Worm (Caenorhabditis elegans) whole organism, young adult: Measurements from ENCODE around the gene algn-9.

Experiments used
- C06A6.2 ChIP-seq: fragments of 200-800 bp; sonication (Bioruptor generic); conservative IDR thresholded peaks from 2 replicates; pipeline ENCODE4 v1.3.6; 2022; ENCODE audit warnings: missing genetic modification characterization, missing compliant biosample characterization
- C17E4.6 ChIP-seq: fragments of 200-800 bp; sonication (Bioruptor generic); IDR thresholded peaks from 2 replicates; pipeline ENCODE4 v1.3.6; 2022; ENCODE audit warnings: missing genetic modification reagents, missing genetic modification characterization, missing compliant biosample characterization
- D2030.7 ChIP-seq: fragments of 200-800 bp; sonication (Bioruptor generic); IDR thresholded peaks from 2 replicates; pipeline ENCODE4 v1.3.6; 2022; ENCODE audit warnings: missing genetic modification reagents, missing genetic modification characterization, missing compliant biosample characterization
- F22D6.2 ChIP-seq: sonication (generic microtip); optimal IDR thresholded peaks from 2 replicates; lab custom pipeline; 2016; ENCODE audit warnings: mild to moderate bottlenecking, missing genetic modification characterization, missing compliant biosample characterization
- F23B12.7 ChIP-seq: sonication (generic microtip); optimal IDR thresholded peaks from 2 replicates; lab custom pipeline; 2017; ENCODE audit warnings: missing genetic modification characterization, mild to moderate bottlenecking, missing compliant biosample characterization, antibody characterized with exemption, moderate library complexity; ENCODE audit not compliant: insufficient read depth
- F49E8.2 ChIP-seq: sonication (generic microtip); optimal IDR thresholded peaks from 3 replicates; lab custom pipeline; 2017; ENCODE audit warnings: missing genetic modification characterization, mild to moderate bottlenecking, missing compliant biosample characterization, antibody characterized with exemption, moderate library complexity; ENCODE audit not compliant: insufficient read depth
- F52B5.7 ChIP-seq: sonication (generic microtip); optimal IDR thresholded peaks from 2 replicates; lab custom pipeline; 2016; ENCODE audit warnings: mild to moderate bottlenecking, missing genetic modification characterization, missing compliant biosample characterization
- F55B11.4 ChIP-seq: sonication (generic microtip); optimal IDR thresholded peaks from 2 replicates; lab custom pipeline; 2016; ENCODE audit warnings: missing compliant biosample characterization, missing genetic modification characterization, borderline replicate concordance; ENCODE audit not compliant: insufficient read depth
- Y67H2A.10 ChIP-seq: fragments of 200-800 bp; sonication (Bioruptor generic); conservative IDR thresholded peaks from 2 replicates; pipeline ENCODE4 v1.3.6; 2022; ENCODE audit warnings: missing genetic modification reagents, missing genetic modification characterization, missing compliant biosample characterization
- Y79H2A.3 ChIP-seq: fragments of 200-800 bp; sonication (Bioruptor generic); conservative IDR thresholded peaks from 2 replicates; pipeline ENCODE4 v1.3.6; 2022; ENCODE audit warnings: missing genetic modification reagents, missing genetic modification characterization, missing compliant biosample characterization
- Y95B8A.8 ChIP-seq: fragments of 200-800 bp; sonication (Bioruptor generic); IDR thresholded peaks from 2 replicates; pipeline ENCODE4 v1.3.6; 2022; ENCODE audit warnings: missing genetic modification reagents, missing genetic modification characterization, missing compliant biosample characterization
- aptf-3 ChIP-seq: fragments of 200-800 bp; sonication (Bioruptor generic); IDR thresholded peaks from 2 replicates; pipeline ENCODE4 v1.3.6; 2022; ENCODE audit warnings: missing genetic modification characterization, missing compliant biosample characterization
- attf-3 ChIP-seq: fragments of 200-800 bp; sonication (Bioruptor generic); conservative IDR thresholded peaks from 2 replicates; pipeline ENCODE4 v1.3.6; 2022; ENCODE audit warnings: missing genetic modification reagents, missing genetic modification characterization, missing compliant biosample characterization
- attf-5 ChIP-seq: fragments of 200-800 bp; sonication (Bioruptor generic); optimal IDR thresholded peaks from 2 replicates; lab custom pipeline; 2018; ENCODE audit warnings: mild to moderate bottlenecking, missing genetic modification characterization, missing compliant biosample characterization
- bed-1 ChIP-seq: fragments of 200-800 bp; sonication (Bioruptor generic); IDR thresholded peaks from 2 replicates; pipeline ENCODE4 v1.3.6; 2022; ENCODE audit warnings: missing genetic modification reagents, missing genetic modification characterization, missing compliant biosample characterization
- ccch-3 ChIP-seq: fragments of 200-800 bp; sonication (Bioruptor generic); optimal IDR thresholded peaks from 2 replicates; lab custom pipeline; 2018; ENCODE audit warnings: mild to moderate bottlenecking, missing genetic modification characterization, missing compliant biosample characterization
- ceh-79 ChIP-seq: sonication (generic microtip); optimal IDR thresholded peaks from 2 replicates; lab custom pipeline; 2017; ENCODE audit warnings: mild to moderate bottlenecking, missing genetic modification characterization, missing compliant biosample characterization
- dpl-1 ChIP-seq: fragments of 150-350 bp; optimal IDR thresholded peaks from 2 replicates; lab custom pipeline; 2014; ENCODE audit warnings: missing biosample characterization, missing genetic modification reagents, missing genetic modification characterization
- egrh-3 ChIP-seq: fragments of 200-800 bp; sonication (Bioruptor generic); IDR thresholded peaks from 2 replicates; pipeline ENCODE4 v1.3.6; 2022; ENCODE audit warnings: missing genetic modification reagents, missing genetic modification characterization, missing compliant biosample characterization
- ets-4 ChIP-seq: fragments of 200-800 bp; sonication (Bioruptor generic); optimal IDR thresholded peaks from 2 replicates; lab custom pipeline; 2018; ENCODE audit warnings: mild to moderate bottlenecking, missing genetic modification characterization, missing compliant biosample characterization
- gei-17 ChIP-seq: fragments of 200-800 bp; sonication (Bioruptor generic); optimal IDR thresholded peaks from 2 replicates; lab custom pipeline; 2018; ENCODE audit warnings: mild to moderate bottlenecking, missing genetic modification characterization, missing compliant biosample characterization
- hsf-1 ChIP-seq: fragments of 200-800 bp; sonication (Bioruptor generic); IDR thresholded peaks from 2 replicates; pipeline ENCODE4 v1.3.6; 2022; ENCODE audit warnings: missing genetic modification reagents, missing genetic modification characterization, missing compliant biosample characterization
- let-526 ChIP-seq: fragments of 200-800 bp; sonication (Bioruptor generic); IDR thresholded peaks from 2 replicates; pipeline ENCODE4 v1.3.6; 2022; ENCODE audit warnings: missing genetic modification reagents, missing genetic modification characterization, missing compliant biosample characterization
- let-607 ChIP-seq, 2 experiments: fragments of 200-800 bp in 1 of 2; sonication (Bioruptor generic) in 1 of 2; sonication (generic microtip) in 1 of 2; optimal IDR thresholded peaks; 2 replicates each; lab custom pipeline; 2016 to 2018; ENCODE audit warnings: mild to moderate bottlenecking in 2 of 2, missing compliant biosample characterization in 2 of 2, missing genetic modification characterization in 2 of 2, moderate library complexity in 2 of 2, missing genotype in 1 of 2
- lin-35 ChIP-seq, 3 experiments: fragments of 150-350 bp in 2 of 3; sonication (generic microtip) in 1 of 3; optimal IDR thresholded peaks; 2 replicates each; lab custom pipeline; 2014 to 2018; ENCODE audit warnings: missing biosample characterization in 3 of 3, missing genetic modification characterization in 3 of 3, missing genetic modification reagents in 3 of 3
- lsl-1 ChIP-seq: fragments of 200-800 bp; sonication (Bioruptor generic); optimal IDR thresholded peaks from 2 replicates; lab custom pipeline; 2018; ENCODE audit warnings: mild to moderate bottlenecking, missing genetic modification characterization, moderate library complexity, missing compliant biosample characterization
- mel-28 ChIP-seq: sonication (generic microtip); optimal IDR thresholded peaks from 2 replicates; lab custom pipeline; 2016; ENCODE audit warnings: borderline replicate concordance, mild to moderate bottlenecking, missing genetic modification characterization, missing compliant biosample characterization
- mes-4 ChIP-seq: sonication (generic microtip); optimal IDR thresholded peaks from 2 replicates; lab custom pipeline; 2016; ENCODE audit warnings: missing genotype, missing genetic modification characterization, missing compliant biosample characterization
- nhr-120 ChIP-seq: fragments of 200-800 bp; sonication (Bioruptor generic); IDR thresholded peaks from 2 replicates; pipeline ENCODE4 v1.3.6; 2022; ENCODE audit warnings: missing genetic modification characterization, missing compliant biosample characterization
- nhr-27 ChIP-seq: fragments of 200-800 bp; sonication (Bioruptor generic); optimal IDR thresholded peaks from 2 replicates; lab custom pipeline; 2018; ENCODE audit warnings: mild to moderate bottlenecking, missing genetic modification characterization, moderate library complexity, missing compliant biosample characterization
- nhr-90 ChIP-seq: sonication (generic microtip); optimal IDR thresholded peaks from 2 replicates; lab custom pipeline; 2016; ENCODE audit warnings: missing genotype, mild to moderate bottlenecking, missing genetic modification characterization, missing compliant biosample characterization
- pbrm-1 ChIP-seq: fragments of 200-800 bp; sonication (Bioruptor generic); IDR thresholded peaks from 2 replicates; pipeline ENCODE4 v1.3.6; 2022; ENCODE audit warnings: missing genetic modification reagents, missing genetic modification characterization, missing compliant biosample characterization
- pha-4 ChIP-seq: fragments of 150-350 bp; sonication (generic microtip); optimal IDR thresholded peaks from 2 replicates; lab custom pipeline; 2014; ENCODE audit warnings: missing biosample characterization, missing genetic modification reagents, missing genetic modification characterization
- rcor-1 ChIP-seq: fragments of 200-800 bp; sonication (Bioruptor generic); IDR thresholded peaks from 2 replicates; pipeline ENCODE4 v1.3.6; 2022; ENCODE audit warnings: missing genetic modification reagents, missing genetic modification characterization, missing compliant biosample characterization
- rec-8 ChIP-seq, 2 experiments: sonication (generic microtip); optimal IDR thresholded peaks; 2 replicates each; lab custom pipeline; 2016; ENCODE audit warnings: mild to moderate bottlenecking in 2 of 2, missing genetic modification characterization in 2 of 2, missing genetic modification reagents in 2 of 2, missing genotype in 2 of 2, missing biosample characterization in 1 of 2, missing compliant biosample characterization in 1 of 2, moderate library complexity in 1 of 2
- sdz-38 ChIP-seq: sonication (generic microtip); optimal IDR thresholded peaks from 2 replicates; lab custom pipeline; 2016; ENCODE audit warnings: missing genotype, missing genetic modification characterization, missing compliant biosample characterization
- snpc-1.1 ChIP-seq: sonication (generic microtip); optimal IDR thresholded peaks from 2 replicates; lab custom pipeline; 2017; ENCODE audit warnings: missing genetic modification characterization, mild to moderate bottlenecking, missing compliant biosample characterization, antibody characterized with exemption, moderate library complexity, missing genotype, missing genetic modification reagents; ENCODE audit not compliant: insufficient read depth
- snpc-3.4 ChIP-seq: sonication (generic microtip); optimal IDR thresholded peaks from 2 replicates; lab custom pipeline; 2017; ENCODE audit warnings: missing genetic modification characterization, mild to moderate bottlenecking, missing compliant biosample characterization, antibody characterized with exemption, moderate library complexity, missing genotype, missing genetic modification reagents
- sptf-2 ChIP-seq: fragments of 200-800 bp; sonication (Bioruptor generic); optimal IDR thresholded peaks from 2 replicates; lab custom pipeline; 2018; ENCODE audit warnings: mild to moderate bottlenecking, missing genetic modification characterization, missing compliant biosample characterization
- tlf-1 ChIP-seq: fragments of 200-800 bp; sonication (Bioruptor generic); optimal IDR thresholded peaks from 2 replicates; lab custom pipeline; 2018; ENCODE audit warnings: mild to moderate bottlenecking, missing genetic modification characterization, missing compliant biosample characterization
- unc-130 ChIP-seq: sonication (generic microtip); optimal IDR thresholded peaks from 2 replicates; lab custom pipeline; 2016; ENCODE audit warnings: missing genetic modification reagents, missing genetic modification characterization, missing compliant biosample characterization
- zim-3 ChIP-seq: sonication (generic microtip); optimal IDR thresholded peaks from 2 replicates; lab custom pipeline; 2017; ENCODE audit warnings: mild to moderate bottlenecking, missing genetic modification characterization, moderate library complexity, missing compliant biosample characterization
- ztf-18 ChIP-seq: sonication (generic microtip); optimal IDR thresholded peaks from 2 replicates; lab custom pipeline; 2016; ENCODE audit warnings: missing genotype, mild to moderate bottlenecking, missing genetic modification characterization, missing compliant biosample characterization
- ztf-22 ChIP-seq: fragments of 200-800 bp; sonication (Bioruptor generic); optimal IDR thresholded peaks from 2 replicates; lab custom pipeline; 2018; ENCODE audit warnings: mild to moderate bottlenecking, missing genetic modification characterization, moderate library complexity, missing compliant biosample characterization
- ztf-25 ChIP-seq: fragments of 200-800 bp; sonication (Bioruptor generic); IDR thresholded peaks from 2 replicates; pipeline ENCODE4 v1.3.6; 2022; ENCODE audit warnings: missing genetic modification reagents, missing genetic modification characterization, missing compliant biosample characterization
- ztf-28 ChIP-seq: fragments of 200-800 bp; sonication (Bioruptor generic); IDR thresholded peaks from 2 replicates; pipeline ENCODE4 v1.3.6; 2022; ENCODE audit warnings: missing genetic modification reagents, missing genetic modification characterization, missing compliant biosample characterization
- ztf-3 ChIP-seq: fragments of 200-800 bp; sonication (Bioruptor generic); optimal IDR thresholded peaks from 2 replicates; lab custom pipeline; 2018; ENCODE audit warnings: mild to moderate bottlenecking, missing genetic modification characterization, missing compliant biosample characterization
- ztf-6 ChIP-seq: fragments of 200-800 bp; sonication (Bioruptor generic); IDR thresholded peaks from 2 replicates; pipeline ENCODE4 v1.3.6; 2022; ENCODE audit warnings: missing genetic modification reagents, missing genetic modification characterization, missing compliant biosample characterization

algn-9 gene

DNA sequence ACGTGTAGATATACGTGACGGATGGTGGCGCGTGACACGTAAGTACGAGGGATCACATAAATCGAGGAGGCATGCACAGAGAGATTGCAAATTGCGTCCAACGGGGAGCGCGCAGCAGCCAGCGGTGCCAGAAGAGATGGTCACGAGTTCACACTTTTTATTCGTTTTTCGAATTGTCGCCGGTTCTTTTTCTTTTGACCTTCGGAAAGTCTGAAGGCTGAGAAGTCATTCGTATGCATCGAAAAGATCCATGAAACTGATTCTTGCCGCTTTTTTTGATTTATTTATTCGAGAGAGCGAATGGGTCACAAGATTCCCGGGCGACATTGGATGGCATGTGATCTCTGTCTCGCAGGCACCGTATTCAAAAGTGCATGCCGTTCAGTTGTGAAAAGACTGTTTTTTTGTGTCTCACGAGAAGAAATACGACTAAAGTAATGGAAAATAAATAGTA lies 25.1 kb upstream of the algn-9 start (continued):
- TF ChIP-seq ztf-6 (GFP tag; lab: Robert Waterston, UW) (no peak), F49E8.2 (tag; lab: Kevin White, UChicago) (no peak), hsf-1 (GFP tag; lab: Robert Waterston, UW) (0 out of 2 replicates have a peak, but pooled peaks have one; percentile 13), dpl-1 (GFP tag; lab: Kevin White, UChicago) (no peak), egrh-3 (no peak), sdz-38 (tag; lab: Kevin White, UChicago) (no peak), ets-4 (no peak), attf-3 (GFP tag; lab: Robert Waterston, UW) (no peak), nhr-120 (no peak), lsl-1 (GFP tag; lab: Kevin White, UChicago) (no peak), D2030.7 (GFP tag; lab: Robert Waterston, UW) (no peak), C06A6.2 (GFP tag; lab: Robert Waterston, UW) (peak; percentile 48), nhr-27 (tag; lab: Kevin White, UChicago) (no peak), C17E4.6 (GFP tag; lab: Robert Waterston, UW) (no peak), unc-130 (GFP tag; lab: Kevin White, UChicago) (no peak), ztf-28 (GFP tag; lab: Robert Waterston, UW) (no peak), zim-3 (tag; lab: Kevin White, UChicago) (no peak), rcor-1 (GFP tag; lab: Robert Waterston, UW) (no peak), ztf-22 (no peak), Y67H2A.10 (GFP tag; lab: Robert Waterston, UW) (no peak), bed-1 (GFP tag; lab: Robert Waterston, UW) (0 out of 2 replicates have a peak, but pooled peaks have one; percentile 4), let-526 (no peak), F23B12.7 (no peak), ztf-18 (tag; lab: Kevin White, UChicago) (no peak), ccch-3 (no peak), let-607 (tag; optimal IDR thresholded peaks at IDR 0.05; lab: Kevin White, UChicago) (no peak), snpc-3.4 (tag; lab: Kevin White, UChicago) (no peak), attf-5 (GFP tag; lab: Kevin White, UChicago) (peak; percentile 37), tlf-1 (GFP tag; lab: Kevin White, UChicago) (no peak), pbrm-1 (no peak), aptf-3 (no peak), F52B5.7 (tag; lab: Kevin White, UChicago) (peak; percentile 2), pha-4 (tag; lab: Kevin White, UChicago) (no peak), F55B11.4 (tag; lab: Kevin White, UChicago) (no peak), rec-8 (tag; optimal IDR thresholded peaks at IDR 0.05; lab: Kevin White, UChicago) (no peak), F22D6.2 (tag; lab: Kevin White, UChicago) (no peak), Y95B8A.8 (GFP tag; lab: Robert Waterston, UW) (0 out of 2 replicates have a peak, but pooled peaks have one; percentile 24), sptf-2 (no peak), gei-17 (GFP tag; lab: Kevin White, UChicago) (no peak), mes-4 (tag; lab: Kevin White, UChicago) (no peak), snpc-1.1 (tag; lab: Kevin White, UChicago) (no peak), ceh-79 (tag; lab: Kevin White, UChicago) (no peak), Y79H2A.3 (no peak), lin-35 (GFP tag; optimal IDR thresholded peaks at IDR 0.05; lab: Kevin White, UChicago) (peak in 1 of 3 experiments; percentile 35), nhr-90 (tag; lab: Kevin White, UChicago) (no peak), ztf-3 (GFP tag; lab: Kevin White, UChicago) (no peak), mel-28 (no peak), ztf-25 (GFP tag; lab: Robert Waterston, UW) (no peak)
